Fruit fly (Drosophila melanogaster) whole organism, embryonic: ENCODE measurements around the gene Pp2A-29B.

Experiments
- Atf3 ChIP-seq: fragments of 200-800 bp; sonication (Bioruptor generic); optimal IDR thresholded peaks from 3 replicates; lab custom pipeline; 2016; ENCODE audit warnings: missing biosample characterization, missing genetic modification characterization
- CG10959 ChIP-seq: fragments of 200-800 bp; sonication (Bioruptor generic); IDR thresholded peaks from 2 replicates; pipeline ENCODE4 v1.3.6; 2022; ENCODE audit warnings: missing biosample characterization, missing genetic modification characterization
- CG12155 ChIP-seq: fragments of 200-800 bp; sonication (Bioruptor generic); optimal IDR thresholded peaks from 3 replicates; lab custom pipeline; 2016; ENCODE audit warnings: missing biosample characterization, missing genetic modification characterization
- CG13624 ChIP-seq: fragments of 200-800 bp; sonication (Bioruptor generic); optimal IDR thresholded peaks from 2 replicates; lab custom pipeline; 2016; ENCODE audit warnings: missing biosample characterization, missing genetic modification characterization
- CG15269 ChIP-seq: fragments of 200-800 bp; sonication (Bioruptor generic); optimal IDR thresholded peaks from 2 replicates; lab custom pipeline; 2018; ENCODE audit warnings: missing biosample characterization, mild to moderate bottlenecking, missing genetic modification characterization, moderate library complexity
- CG1602 ChIP-seq: fragments of 200-800 bp; sonication (Bioruptor generic); optimal IDR thresholded peaks from 3 replicates; lab custom pipeline; 2016; ENCODE audit warnings: missing biosample characterization, missing genetic modification characterization
- CG16815 ChIP-seq: fragments of 200-800 bp; sonication (Bioruptor generic); optimal IDR thresholded peaks from 3 replicates; lab custom pipeline; 2017; ENCODE audit warnings: missing biosample characterization, mild to moderate bottlenecking, missing genetic modification characterization
- CG18476 ChIP-seq: fragments of 200-800 bp; sonication (Bioruptor generic); optimal IDR thresholded peaks from 2 replicates; lab custom pipeline; 2016; ENCODE audit warnings: missing biosample characterization, mild to moderate bottlenecking, missing genetic modification characterization
- CG18764 ChIP-seq: fragments of 200-800 bp; sonication (Bioruptor generic); optimal IDR thresholded peaks from 3 replicates; lab custom pipeline; 2016; ENCODE audit warnings: missing biosample characterization, missing genetic modification characterization
- CG2120 ChIP-seq: fragments of 200-800 bp; sonication (Bioruptor generic); optimal IDR thresholded peaks from 3 replicates; lab custom pipeline; 2016; ENCODE audit warnings: missing biosample characterization, missing genetic modification characterization
- CG2889 ChIP-seq: fragments of 200-800 bp; sonication (Bioruptor generic); IDR thresholded peaks from 3 replicates; pipeline ENCODE4 v1.3.6; 2022; ENCODE audit warnings: missing biosample characterization, missing genetic modification characterization
- CG31224 ChIP-seq: fragments of 200-800 bp; sonication (Bioruptor generic); IDR thresholded peaks from 2 replicates; pipeline ENCODE4 v1.3.6; 2022; ENCODE audit warnings: missing biosample characterization, missing genetic modification characterization
- CG34422 ChIP-seq: fragments of 200-800 bp; sonication (Bioruptor generic); IDR thresholded peaks from 3 replicates; pipeline ENCODE4 v1.3.6; 2022; ENCODE audit warnings: missing biosample characterization, missing genetic modification characterization
- CG4424 ChIP-seq: fragments of 200-800 bp; sonication (Bioruptor generic); optimal IDR thresholded peaks from 3 replicates; lab custom pipeline; 2016; ENCODE audit warnings: missing biosample characterization, missing genetic modification characterization
- CG6813 ChIP-seq: fragments of 200-800 bp; sonication (Bioruptor generic); optimal IDR thresholded peaks from 2 replicates; lab custom pipeline; 2017; ENCODE audit warnings: missing biosample characterization, missing genetic modification characterization, mild to moderate bottlenecking, moderate library complexity, missing genetic modification reagents
- CG8089 ChIP-seq: fragments of 200-800 bp; sonication (Bioruptor generic); optimal IDR thresholded peaks from 3 replicates; lab custom pipeline; 2016; ENCODE audit warnings: missing biosample characterization, missing genetic modification characterization
- CG8924 ChIP-seq: fragments of 200-800 bp; optimal IDR thresholded peaks from 3 replicates; lab custom pipeline; 2019; ENCODE audit warnings: missing biosample characterization, mild to moderate bottlenecking, missing genetic modification characterization, moderate library complexity
- CG9817 ChIP-seq: fragments of 200-800 bp; sonication (Bioruptor generic); optimal IDR thresholded peaks from 2 replicates; lab custom pipeline; 2018; ENCODE audit warnings: missing biosample characterization, mild to moderate bottlenecking, missing genetic modification characterization, moderate library complexity
- CTCF ChIP-seq: fragments of 200-800 bp; sonication (Bioruptor generic); optimal IDR thresholded peaks from 2 replicates; lab custom pipeline; 2017; ENCODE audit warnings: missing biosample characterization, mild to moderate bottlenecking, missing genetic modification characterization, moderate library complexity
- Deaf1 ChIP-seq: fragments of 200-800 bp; optimal IDR thresholded peaks from 3 replicates; lab custom pipeline; 2019; ENCODE audit warnings: missing biosample characterization, mild to moderate bottlenecking, missing genetic modification characterization, moderate library complexity
- Elba2 ChIP-seq: fragments of 200-800 bp; sonication (Bioruptor generic); optimal IDR thresholded peaks from 3 replicates; lab custom pipeline; 2016; ENCODE audit warnings: missing biosample characterization, missing genetic modification characterization
- Gsc ChIP-seq: fragments of 200-800 bp; sonication (Bioruptor generic); IDR thresholded peaks from 2 replicates; pipeline ENCODE4 v1.3.6; 2022; ENCODE audit warnings: missing biosample characterization, missing genetic modification characterization
- HLH4C ChIP-seq: fragments of 200-800 bp; sonication (Bioruptor generic); IDR thresholded peaks from 3 replicates; pipeline ENCODE4 v1.3.6; 2022; ENCODE audit warnings: missing biosample characterization, missing genetic modification characterization; ENCODE audit not compliant: partially characterized antibody
- HmgD ChIP-seq: fragments of 200-800 bp; sonication (Bioruptor generic); optimal IDR thresholded peaks from 3 replicates; lab custom pipeline; 2016; ENCODE audit warnings: missing biosample characterization, missing genetic modification characterization
- Hr3 ChIP-seq: fragments of 200-800 bp; sonication (Bioruptor generic); optimal IDR thresholded peaks from 3 replicates; lab custom pipeline; 2016; ENCODE audit warnings: missing biosample characterization, missing genetic modification characterization
- MESR4 ChIP-seq: fragments of 200-800 bp; sonication (Bioruptor generic); optimal IDR thresholded peaks from 2 replicates; lab custom pipeline; 2018; ENCODE audit warnings: missing biosample characterization, mild to moderate bottlenecking, missing genetic modification characterization, moderate library complexity
- Max ChIP-seq: fragments of 200-800 bp; sonication (Bioruptor generic); optimal IDR thresholded peaks from 2 replicates; lab custom pipeline; 2016; ENCODE audit warnings: missing biosample characterization, mild to moderate bottlenecking, missing genetic modification characterization
- NC2α ChIP-seq: fragments of 200-800 bp; sonication (Bioruptor generic); optimal IDR thresholded peaks from 2 replicates; lab custom pipeline; 2016; ENCODE audit warnings: missing biosample characterization, missing genetic modification characterization
- NC2β ChIP-seq: fragments of 200-800 bp; sonication (Bioruptor generic); optimal IDR thresholded peaks from 2 replicates; lab custom pipeline; 2016; ENCODE audit warnings: missing biosample characterization, missing genetic modification characterization
- Nf-YC ChIP-seq: fragments of 200-800 bp; optimal IDR thresholded peaks from 3 replicates; lab custom pipeline; 2019; ENCODE audit warnings: missing biosample characterization, mild to moderate bottlenecking, missing genetic modification characterization, moderate library complexity
- NfI ChIP-seq: fragments of 200-800 bp; sonication (Bioruptor generic); optimal IDR thresholded peaks from 3 replicates; lab custom pipeline; 2018; ENCODE audit warnings: missing biosample characterization, mild to moderate bottlenecking, missing genetic modification characterization, moderate library complexity
- Oaz ChIP-seq: fragments of 200-800 bp; sonication (Bioruptor generic); IDR thresholded peaks from 2 replicates; pipeline ENCODE4 v1.3.6; 2022; ENCODE audit warnings: missing biosample characterization, missing genetic modification characterization
- Optix ChIP-seq: fragments of 200-800 bp; sonication (Bioruptor generic); IDR thresholded peaks from 3 replicates; pipeline ENCODE4 v1.3.6; 2022; ENCODE audit warnings: missing biosample characterization, missing genetic modification characterization
- Ptx1 ChIP-seq: fragments of 200-800 bp; sonication (Bioruptor generic); IDR thresholded peaks from 2 replicates; pipeline ENCODE4 v1.3.6; 2022; ENCODE audit warnings: missing biosample characterization, missing genetic modification characterization
- Stat92E ChIP-seq, 3 experiments: fragments of >200 bp in 2 of 3; fragments of 200-800 bp in 1 of 3; sonication (Bioruptor generic) in 1 of 3; optimal IDR thresholded peaks; 2 replicates each; lab custom pipeline; 2017 to 2019; ENCODE audit warnings: missing biosample characterization in 3 of 3, missing genetic modification characterization in 3 of 3, mild to moderate bottlenecking in 1 of 3, moderate library complexity in 1 of 3
- Xbp1 ChIP-seq: fragments of 200-800 bp; sonication (Bioruptor generic); optimal IDR thresholded peaks from 3 replicates; lab custom pipeline; 2016; ENCODE audit warnings: missing biosample characterization, mild to moderate bottlenecking, missing genetic modification characterization
- Xrp1 ChIP-seq: fragments of 200-800 bp; sonication (Bioruptor generic); IDR thresholded peaks from 2 replicates; pipeline ENCODE4 v1.3.6; 2022; ENCODE audit warnings: missing biosample characterization, missing genetic modification characterization
- cg ChIP-seq: fragments of 200-800 bp; sonication (Bioruptor generic); optimal IDR thresholded peaks from 3 replicates; lab custom pipeline; 2019; ENCODE audit warnings: missing biosample characterization, mild to moderate bottlenecking, missing genetic modification characterization, moderate library complexity
- dmrt99B ChIP-seq: fragments of 200-800 bp; sonication (Bioruptor generic); optimal IDR thresholded peaks from 2 replicates; lab custom pipeline; 2018; ENCODE audit warnings: missing biosample characterization, mild to moderate bottlenecking, missing genetic modification characterization, moderate library complexity
- fru ChIP-seq: fragments of >200 bp; optimal IDR thresholded peaks from 2 replicates; lab custom pipeline; 2017
- gro ChIP-seq: fragments of 200-800 bp; sonication (Bioruptor generic); optimal IDR thresholded peaks from 2 replicates; lab custom pipeline; 2016; ENCODE audit warnings: missing biosample characterization, missing genetic modification characterization
- her ChIP-seq: fragments of 200-800 bp; sonication (Bioruptor generic); optimal IDR thresholded peaks from 2 replicates; lab custom pipeline; 2016; ENCODE audit warnings: missing biosample characterization, missing genetic modification characterization
- ind ChIP-seq: fragments of 200-800 bp; sonication (Bioruptor generic); optimal IDR thresholded peaks from 3 replicates; lab custom pipeline; 2016; ENCODE audit warnings: missing biosample characterization, missing genetic modification characterization
- inv ChIP-seq: fragments of 200-800 bp; sonication (Bioruptor generic); IDR thresholded peaks from 2 replicates; pipeline ENCODE4 v1.3.6; 2022; ENCODE audit warnings: missing biosample characterization, missing genetic modification characterization; ENCODE audit not compliant: partially characterized antibody
- jumu ChIP-seq: fragments of 200-800 bp; sonication (Bioruptor generic); optimal IDR thresholded peaks from 3 replicates; lab custom pipeline; 2016; ENCODE audit warnings: missing biosample characterization, missing genetic modification characterization
- mirr ChIP-seq: fragments of 200-800 bp; sonication (Bioruptor generic); optimal IDR thresholded peaks from 3 replicates; lab custom pipeline; 2018; ENCODE audit warnings: missing biosample characterization, mild to moderate bottlenecking, missing genetic modification characterization
- ro ChIP-seq: fragments of 200-800 bp; sonication (Bioruptor generic); IDR thresholded peaks from 2 replicates; pipeline ENCODE4 v1.3.6; 2022; ENCODE audit warnings: missing biosample characterization, missing genetic modification characterization
- sd ChIP-seq: fragments of 200-800 bp; sonication (Bioruptor generic); optimal IDR thresholded peaks from 3 replicates; lab custom pipeline; 2018; ENCODE audit warnings: missing biosample characterization, mild to moderate bottlenecking, missing genetic modification characterization, moderate library complexity
- shn ChIP-seq: fragments of 200-800 bp; sonication (Bioruptor generic); optimal IDR thresholded peaks from 3 replicates; lab custom pipeline; 2016; ENCODE audit warnings: missing biosample characterization, missing genetic modification characterization
- sob ChIP-seq: fragments of 200-800 bp; sonication (Bioruptor generic); IDR thresholded peaks from 2 replicates; pipeline ENCODE4 v1.3.6; 2022; ENCODE audit warnings: missing biosample characterization, missing genetic modification characterization
- tna ChIP-seq: fragments of 200-800 bp; sonication (Bioruptor generic); IDR thresholded peaks from 2 replicates; pipeline ENCODE4 v1.3.6; 2022; ENCODE audit warnings: missing biosample characterization, missing genetic modification characterization; ENCODE audit not compliant: partially characterized antibody

Pp2A-29B gene

DNA sequence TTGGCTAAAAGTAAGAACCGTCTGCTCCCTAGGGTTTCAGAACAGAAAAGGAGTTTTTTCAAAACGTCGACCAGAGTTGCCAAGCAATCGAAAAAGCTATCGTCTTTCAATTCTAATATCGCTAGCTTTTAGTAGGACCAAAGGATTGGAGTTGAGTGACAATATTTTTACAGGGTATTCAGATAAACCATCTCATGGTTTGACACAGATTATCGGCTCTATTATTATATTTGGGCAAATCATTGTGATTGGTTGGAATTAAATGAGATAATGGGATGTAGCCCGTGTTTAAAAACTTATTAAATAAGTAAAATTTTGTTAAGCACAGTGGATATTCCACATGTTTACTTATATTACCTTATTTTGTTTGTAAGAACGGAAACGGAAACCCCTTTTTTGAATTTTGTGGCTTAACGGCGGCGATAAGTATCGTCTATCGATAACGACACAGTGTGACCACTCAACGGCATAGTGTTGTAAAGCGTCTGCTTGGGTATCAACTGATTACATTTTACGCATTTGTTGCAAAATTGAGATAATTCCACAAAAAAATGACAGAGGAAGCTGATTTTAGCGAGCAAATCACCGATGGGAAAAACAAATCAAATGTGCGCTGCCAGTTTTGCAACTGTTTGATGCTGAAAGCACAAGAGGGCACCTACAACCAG is 45.8 kb upstream of the Pp2A-29B start, which contains the start of the genes mtsh and strat (continued):
- TF ChIP-seq CG18476 = no peak
- no peak for TF ChIP-seq Gsc (GFP tag; lab: Robert Waterston, UW)
- TF ChIP-seq ro (GFP tag; lab: Robert Waterston, UW) = no peak
- peak; percentile 76 for TF ChIP-seq sob (GFP tag; lab: Robert Waterston, UW)
- TF ChIP-seq sd (tag; lab: Kevin White, UChicago) = no peak
- peak; percentile 16 for TF ChIP-seq CG8924 (tag; lab: Kevin White, UChicago)
- TF ChIP-seq mirr (GFP tag; lab: Kevin White, UChicago) = peak; percentile 87
- peak; percentile 49 for TF ChIP-seq NC2β
- TF ChIP-seq Optix (GFP tag; lab: Robert Waterston, UW) = no peak
- peak; percentile 74 for TF ChIP-seq HLH4C (GFP tag; lab: Robert Waterston, UW)
- no peak for TF ChIP-seq CG10959 (GFP tag; lab: Robert Waterston, UW)
- peak; percentile 59 for TF ChIP-seq CG2120
- TF ChIP-seq CG6813 (GFP tag; lab: Kevin White, UChicago) = peak; percentile 63
- no peak for TF ChIP-seq CG8089
- TF ChIP-seq NC2α (GFP tag; lab: Kevin White, UChicago) = no peak
- no peak for TF ChIP-seq CG1602
- no peak; the same call in 2 of the 3 replicates for TF ChIP-seq CG34422 (GFP tag; lab: Robert Waterston, UW)
- peak; percentile 64 for TF ChIP-seq MESR4 (GFP tag; lab: Kevin White, UChicago)
- no peak for TF ChIP-seq fru (lab: Kevin White, UChicago)
- no peak for TF ChIP-seq Atf3
- no peak for TF ChIP-seq Deaf1 (tag; lab: Kevin White, UChicago)
- no peak for TF ChIP-seq CG2889
- TF ChIP-seq dmrt99B (tag; lab: Kevin White, UChicago) = no peak
- TF ChIP-seq Ptx1 (GFP tag; lab: Robert Waterston, UW) = no peak; the same call in 1 of the 2 replicates
- TF ChIP-seq inv (GFP tag; lab: Robert Waterston, UW) = peak; percentile 35; the same call in 1 of the 2 replicates
- TF ChIP-seq CG13624 (GFP tag; lab: Kevin White, UChicago) = peak; percentile 73
- TF ChIP-seq CG9817 (tag; lab: Kevin White, UChicago) = peak; percentile 30
- TF ChIP-seq Xbp1 (GFP tag; lab: Kevin White, UChicago) = peak; percentile 66
- no peak for TF ChIP-seq CTCF (GFP tag; lab: Kevin White, UChicago)
- TF ChIP-seq NfI (GFP tag; lab: Kevin White, UChicago) = peak; percentile 64
- peak; percentile 42; the same call in 1 of the 2 replicates for TF ChIP-seq CG31224 (GFP tag; lab: Robert Waterston, UW)
- TF ChIP-seq Max (GFP tag; lab: Kevin White, UChicago) = peak; percentile 35
- TF ChIP-seq Oaz (GFP tag; lab: Robert Waterston, UW) = no peak
- peak; percentile 40 for TF ChIP-seq ind (GFP tag; lab: Kevin White, UChicago)
- peak; percentile 62 for TF ChIP-seq CG18764 (GFP tag; lab: Kevin White, UChicago)
- no peak for TF ChIP-seq jumu
- TF ChIP-seq HmgD (GFP tag; lab: Kevin White, UChicago) = no peak
- peak; percentile 7; the same call in 1 of the 2 replicates for TF ChIP-seq tna (GFP tag; lab: Robert Waterston, UW)
- TF ChIP-seq Xrp1 (GFP tag; lab: Robert Waterston, UW) = peak; percentile 37; the same call in 1 of the 2 replicates
- TF ChIP-seq CG16815 (GFP tag; lab: Kevin White, UChicago) = no peak
- no peak for TF ChIP-seq cg (GFP tag; lab: Kevin White, UChicago)
- TF ChIP-seq her (GFP tag; lab: Kevin White, UChicago) = peak; percentile 61
- no peak for TF ChIP-seq Elba2 (GFP tag; lab: Kevin White, UChicago)
- peak; percentile 83 for TF ChIP-seq gro
- no peak for TF ChIP-seq CG15269 (tag; lab: Kevin White, UChicago)
- TF ChIP-seq CG4424 (GFP tag; lab: Kevin White, UChicago) = peak; percentile 47
- TF ChIP-seq shn (GFP tag; lab: Kevin White, UChicago) = no peak
- no peak for TF ChIP-seq Nf-YC (tag; lab: Kevin White, UChicago)
- no peak for TF ChIP-seq Stat92E (GFP tag; optimal IDR thresholded peaks at IDR 0.05; lab: Kevin White, UChicago)
- peak; percentile 42 for TF ChIP-seq CG12155 (GFP tag; lab: Kevin White, UChicago)
- TF ChIP-seq Hr3 = no peak
